Worm (Caenorhabditis elegans) whole organism, early embryonic: ENCODE measurements around the gene cyl-1.

Experiments
- B0310.2 ChIP-seq: sonication (generic microtip); optimal IDR thresholded peaks from 2 replicates; lab custom pipeline; 2016; ENCODE audit warnings: mild to moderate bottlenecking, missing genetic modification characterization, missing compliant biosample characterization
- aly-1 ChIP-seq: sonication (generic microtip); optimal IDR thresholded peaks from 2 replicates; lab custom pipeline; 2016; ENCODE audit warnings: missing genetic modification characterization, missing compliant biosample characterization
- ama-1 ChIP-seq: fragments of 150-350 bp; optimal IDR thresholded peaks from 2 replicates; lab custom pipeline; 2014
- ceh-36 ChIP-seq: sonication (generic microtip); optimal IDR thresholded peaks from 2 replicates; lab custom pipeline; 2016; ENCODE audit warnings: missing genetic modification characterization, inconsistent platforms, missing compliant biosample characterization
- ets-7 ChIP-seq: sonication (generic microtip); optimal IDR thresholded peaks from 2 replicates; lab custom pipeline; 2016; ENCODE audit warnings: missing genotype, missing genetic modification characterization, missing compliant biosample characterization
- hmbx-1 ChIP-seq: sonication (generic microtip); optimal IDR thresholded peaks from 2 replicates; lab custom pipeline; 2016; ENCODE audit warnings: mild to moderate bottlenecking, missing genetic modification characterization, missing compliant biosample characterization
- hmg-4 ChIP-seq: fragments of 200-800 bp; sonication (Bioruptor generic); optimal IDR thresholded peaks from 2 replicates; lab custom pipeline; 2018; ENCODE audit warnings: mild to moderate bottlenecking, missing genetic modification characterization, missing compliant biosample characterization
- hnd-1 ChIP-seq: sonication (generic microtip); optimal IDR thresholded peaks from 2 replicates; lab custom pipeline; 2016; ENCODE audit warnings: missing genetic modification characterization, missing compliant biosample characterization
- pes-1 ChIP-seq: fragments of 200-800 bp; sonication (Bioruptor generic); IDR thresholded peaks from 2 replicates; pipeline ENCODE4 v1.3.6; 2022; ENCODE audit warnings: missing genetic modification reagents, missing genetic modification characterization, missing compliant biosample characterization
- sea-1 ChIP-seq: fragments of 200-800 bp; sonication (Bioruptor generic); conservative IDR thresholded peaks from 2 replicates; pipeline ENCODE4 v1.3.6; 2022; ENCODE audit warnings: missing genetic modification characterization, missing compliant biosample characterization

- TF ChIP-seq ceh-36 (tag; lab: Kevin White, UChicago), result no peak
- no peak for TF ChIP-seq hnd-1 (tag; lab: Kevin White, UChicago)
- TF ChIP-seq aly-1, result no peak
- no peak for TF ChIP-seq ama-1 (lab: Kevin White, UChicago)
- TF ChIP-seq B0310.2 (tag; lab: Kevin White, UChicago), result no peak
- no peak for TF ChIP-seq hmg-4 (GFP tag; lab: Kevin White, UChicago)
- no peak for TF ChIP-seq pes-1 (GFP tag; lab: Robert Waterston, UW)
- TF ChIP-seq hmbx-1 (tag; lab: Kevin White, UChicago), result no peak
- TF ChIP-seq ets-7 (tag; lab: Kevin White, UChicago), result no peak
- TF ChIP-seq sea-1, result no peak
Measured at ce11 chrV:11975233-11975632, 18.3 kb downstream of the cyl-1 start, which contains the start of gene cpr-1.
